Fruit fly (Drosophila melanogaster): ENCODE results near the gene CG17919.

The CG17919 gene

DNA sequence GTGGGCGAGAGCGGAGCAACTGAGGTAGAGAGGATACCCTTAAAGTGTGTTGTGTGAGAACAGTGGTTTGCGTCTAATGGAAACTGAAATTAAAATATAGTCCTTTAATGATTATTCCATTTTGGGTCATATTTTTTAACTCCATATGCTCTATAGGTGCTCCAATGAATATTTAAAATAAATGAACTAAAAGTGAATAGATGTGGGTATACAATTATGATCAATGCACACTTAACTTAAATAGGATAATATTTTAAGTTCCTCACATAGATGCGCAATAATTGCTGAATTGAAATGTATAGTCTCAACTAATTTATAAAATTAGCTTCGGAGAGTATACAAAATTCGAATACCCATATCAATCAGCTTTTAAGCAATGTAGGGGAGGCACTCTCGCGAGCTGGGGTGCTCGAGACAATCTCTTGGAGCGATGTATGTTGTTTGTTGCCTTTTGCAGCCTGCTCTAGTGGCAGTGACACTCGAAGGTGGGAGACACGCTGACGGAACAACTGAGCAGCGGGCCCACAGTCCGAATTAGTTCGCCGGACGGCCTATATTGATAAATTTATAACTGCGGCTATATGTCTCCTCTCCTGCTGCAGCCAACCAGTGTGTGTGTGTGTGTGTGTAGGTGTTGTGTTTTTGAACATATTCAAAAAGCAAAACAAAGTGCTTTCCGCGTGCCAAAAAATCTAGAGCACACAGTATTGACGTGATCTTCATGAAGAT lies 10.0 kb downstream of the CG17919 start (continued):
- peak; percentile 86 for TF ChIP-seq CG9727 (GFP tag; optimal IDR thresholded peaks at IDR 0.05)
- TF ChIP-seq dimm (GFP tag; IDR thresholded peaks at IDR 0.05): no peak
- no peak for TF ChIP-seq oc (tag; optimal IDR thresholded peaks at IDR 0.05)
- peak; percentile 75 for TF ChIP-seq org-1 (GFP tag; optimal IDR thresholded peaks at IDR 0.05)
- no peak for TF ChIP-seq cas (GFP tag; IDR thresholded peaks at IDR 0.05)
- peak; percentile 83 for TF ChIP-seq BtbVII (GFP tag; optimal IDR thresholded peaks at IDR 0.05)
- TF ChIP-seq CG7745 (tag; optimal IDR thresholded peaks at IDR 0.05): no peak
- TF ChIP-seq pan (optimal IDR thresholded peaks at IDR 0.05): no peak
- peak in 1 of 2 experiments; percentile 70 for TF ChIP-seq pan (GFP tag; optimal IDR thresholded peaks at IDR 0.05 in 1 of 2, IDR thresholded peaks at IDR 0.05 in 1 of 2)
- TF ChIP-seq CG33557 (GFP tag; optimal IDR thresholded peaks at IDR 0.05): no peak
- TF ChIP-seq CG12744 (GFP tag; optimal IDR thresholded peaks at IDR 0.05): no peak
- TF ChIP-seq ERR (GFP tag; optimal IDR thresholded peaks at IDR 0.05): no peak
- peak; percentile 82 for TF ChIP-seq tio (GFP tag; optimal IDR thresholded peaks at IDR 0.05)
- no peak for TF ChIP-seq CG11247 (GFP tag; IDR thresholded peaks at IDR 0.05)
- no peak; the same call in 1 of the 2 replicates for TF ChIP-seq Dref (GFP tag; IDR thresholded peaks at IDR 0.05)
- peak; percentile 41 for TF ChIP-seq Side (GFP tag; optimal IDR thresholded peaks at IDR 0.05)
- peak; percentile 62; the same call in 1 of the 3 replicates for TF ChIP-seq so (GFP tag; IDR thresholded peaks at IDR 0.05)
- no peak for TF ChIP-seq Fer2 (tag; optimal IDR thresholded peaks at IDR 0.05)
- TF ChIP-seq CG11723 (GFP tag; optimal IDR thresholded peaks at IDR 0.05): no peak
- TF ChIP-seq hb (GFP tag; IDR thresholded peaks at IDR 0.05; ENCODE audit: partially characterized antibody): no peak; the same call in 2 of the 3 replicates
- peak; percentile 77 for TF ChIP-seq ind (GFP tag; optimal IDR thresholded peaks at IDR 0.05)
- TF ChIP-seq gro (GFP tag; optimal IDR thresholded peaks at IDR 0.05): no peak
- TF ChIP-seq CG1792 (GFP tag; optimal IDR thresholded peaks at IDR 0.05): peak; percentile 60
- TF ChIP-seq usp (GFP tag; optimal IDR thresholded peaks at IDR 0.05): no peak
- TF ChIP-seq CG11696 (GFP tag; IDR thresholded peaks at IDR 0.05): 0 out of 2 replicates have a peak, but pooled peaks have one; percentile 26
- TF ChIP-seq CG14710 (tag; optimal IDR thresholded peaks at IDR 0.05): no peak
- TF ChIP-seq crol (GFP tag; IDR thresholded peaks at IDR 0.05): no peak
- TF ChIP-seq mam (GFP tag; optimal IDR thresholded peaks at IDR 0.05): peak; percentile 62
- TF ChIP-seq ro (GFP tag; IDR thresholded peaks at IDR 0.05): peak; percentile 25; the same call in 1 of the 2 replicates
- TF ChIP-seq Rfx (GFP tag; IDR thresholded peaks at IDR 0.05): no peak; the same call in none of the 2 replicates
- TF ChIP-seq lilli (GFP tag; optimal IDR thresholded peaks at IDR 0.05): peak; percentile 75
- TF ChIP-seq Max (GFP tag; optimal IDR thresholded peaks at IDR 0.05): peak; percentile 65
- TF ChIP-seq CG6791 (GFP tag; IDR thresholded peaks at IDR 0.05; ENCODE audit: partially characterized antibody): no peak; the same call in 2 of the 3 replicates
- no peak for TF ChIP-seq fd102C (GFP tag; optimal IDR thresholded peaks at IDR 0.05)
- TF ChIP-seq CG3838 (GFP tag; optimal IDR thresholded peaks at IDR 0.05): peak; percentile 79
- peak; percentile 66 for TF ChIP-seq ewg (GFP tag; optimal IDR thresholded peaks at IDR 0.05)
- TF ChIP-seq seq (GFP tag; IDR thresholded peaks at IDR 0.05): peak; percentile 62; the same call in 1 of the 2 replicates
- TF ChIP-seq Abd-B (GFP tag; optimal IDR thresholded peaks at IDR 0.05): no peak
- peak; percentile 67 for TF ChIP-seq Mad (GFP tag; optimal IDR thresholded peaks at IDR 0.05)
- peak; percentile 69 for TF ChIP-seq HHEX (GFP tag; optimal IDR thresholded peaks at IDR 0.05)
- no peak for TF ChIP-seq hth (optimal IDR thresholded peaks at IDR 0.05)
- TF ChIP-seq CG15269 (tag; optimal IDR thresholded peaks at IDR 0.05): no peak
- no peak for TF ChIP-seq Deaf1 (tag; optimal IDR thresholded peaks at IDR 0.05)
- TF ChIP-seq CG2712 (tag; optimal IDR thresholded peaks at IDR 0.05): peak; percentile 92
- TF ChIP-seq CG43689 (GFP tag; IDR thresholded peaks at IDR 0.05): no peak
- peak; percentile 14 for TF ChIP-seq CG15073 (GFP tag; optimal IDR thresholded peaks at IDR 0.05)
- TF ChIP-seq CG3163 (GFP tag; optimal IDR thresholded peaks at IDR 0.05): peak; percentile 12
- TF ChIP-seq lmd (GFP tag; IDR thresholded peaks at IDR 0.05): peak; percentile 76
- no peak for TF ChIP-seq Dfd (GFP tag; optimal IDR thresholded peaks at IDR 0.05)
- peak; percentile 49 for TF ChIP-seq dm (GFP tag; optimal IDR thresholded peaks at IDR 0.05)

All from whole organism, embryonic.